Fruit fly (Drosophila melanogaster) whole organism, wandering third instar larva: ENCODE data around the gene pzg.

Source experiments
- Abd-B ChIP-seq: fragments of >200 bp; optimal IDR thresholded peaks from 2 replicates; lab custom pipeline; 2017; ENCODE audit warnings: missing biosample characterization, missing genetic modification characterization
- CG32264 ChIP-seq: fragments of 200-800 bp; sonication (Bioruptor generic); optimal IDR thresholded peaks from 2 replicates; lab custom pipeline; 2016; ENCODE audit warnings: missing biosample characterization, missing genetic modification characterization
- CG9705 ChIP-seq: fragments of 200-800 bp; sonication (Bioruptor generic); optimal IDR thresholded peaks from 2 replicates; lab custom pipeline; 2018; ENCODE audit warnings: missing biosample characterization, mild to moderate bottlenecking, missing genetic modification characterization
- CrebA ChIP-seq: fragments of 200-800 bp; sonication (Bioruptor generic); optimal IDR thresholded peaks from 2 replicates; lab custom pipeline; 2016; ENCODE audit warnings: missing biosample characterization, mild to moderate bottlenecking, missing genetic modification characterization, borderline replicate concordance
- Dfd ChIP-seq: fragments of >200 bp; optimal IDR thresholded peaks from 2 replicates; lab custom pipeline; 2017; ENCODE audit warnings: missing biosample characterization, missing genetic modification characterization
- HLH106 ChIP-seq: fragments of 200-800 bp; optimal IDR thresholded peaks from 3 replicates; lab custom pipeline; 2019; ENCODE audit warnings: missing biosample characterization, mild to moderate bottlenecking, missing genetic modification characterization, moderate library complexity
- Hnf4 ChIP-seq: fragments of 200-800 bp; sonication (Bioruptor generic); optimal IDR thresholded peaks from 2 replicates; lab custom pipeline; 2016; ENCODE audit warnings: missing biosample characterization, mild to moderate bottlenecking, missing genetic modification characterization
- Hr78 ChIP-seq: fragments of >200 bp; optimal IDR thresholded peaks from 2 replicates; lab custom pipeline; 2017; ENCODE audit warnings: missing biosample characterization, missing genetic modification characterization
- Hr83 ChIP-seq: fragments of 200-300 bp; sonication (Bioruptor generic); optimal IDR thresholded peaks from 2 replicates; lab custom pipeline; 2016; ENCODE audit warnings: missing biosample characterization, mild to moderate bottlenecking, missing genetic modification characterization, moderate library complexity; ENCODE audit not compliant: poor library complexity, severe bottlenecking
- Jra ChIP-seq: sonication (Bioruptor generic); optimal IDR thresholded peaks from 2 replicates; lab custom pipeline; 2016; ENCODE audit warnings: missing biosample characterization, missing genetic modification characterization
- Mio ChIP-seq: sonication (Bioruptor generic); optimal IDR thresholded peaks from 2 replicates; lab custom pipeline; 2016; ENCODE audit warnings: missing biosample characterization, missing genetic modification characterization
- Myc ChIP-seq: fragments of >200 bp; optimal IDR thresholded peaks from 2 replicates; lab custom pipeline; 2017
- N ChIP-seq: fragments of >200 bp; optimal IDR thresholded peaks from 2 replicates; lab custom pipeline; 2018; ENCODE audit warnings: missing biosample characterization, missing external identifiers, missing genetic modification characterization
- OdsH ChIP-seq: fragments of 200-800 bp; sonication (Bioruptor generic); optimal IDR thresholded peaks from 2 replicates; lab custom pipeline; 2016; ENCODE audit warnings: missing biosample characterization, mild to moderate bottlenecking, missing genetic modification characterization
- Rel ChIP-seq, 2 experiments: fragments of 200-800 bp; sonication (Bioruptor generic) in 1 of 2; optimal IDR thresholded peaks; 2 replicates in 1 of 2; 3 replicates in 1 of 2; lab custom pipeline; 2016 to 2019; ENCODE audit warnings: mild to moderate bottlenecking in 2 of 2, missing biosample characterization in 2 of 2, missing genetic modification characterization in 2 of 2, moderate library complexity in 1 of 2
- Sp1 ChIP-seq: fragments of 200-800 bp; sonication (Bioruptor generic); optimal IDR thresholded peaks from 3 replicates; lab custom pipeline; 2019; ENCODE audit warnings: missing biosample characterization, mild to moderate bottlenecking, missing genetic modification characterization, moderate library complexity
- Vsx2 ChIP-seq: fragments of 200-300, 225-300 bp; sonication (Bioruptor generic); optimal IDR thresholded peaks from 2 replicates; lab custom pipeline; 2018; ENCODE audit warnings: missing biosample characterization, missing genetic modification characterization; ENCODE audit not compliant: partially characterized antibody
- br ChIP-seq: fragments of 200-800 bp; sonication (Bioruptor generic); optimal IDR thresholded peaks from 2 replicates; lab custom pipeline; 2016; ENCODE audit warnings: missing biosample characterization, missing genetic modification characterization
- brk ChIP-seq: fragments of 200-800 bp; sonication (Bioruptor generic); optimal IDR thresholded peaks from 2 replicates; lab custom pipeline; 2016; ENCODE audit warnings: missing biosample characterization, mild to moderate bottlenecking, missing genetic modification characterization
- dl ChIP-seq, 2 experiments: fragments of 175-275, 200-275 bp in 1 of 2; fragments of 200-275 bp in 1 of 2; sonication (Bioruptor generic); optimal IDR thresholded peaks; lab custom pipeline; 2018; ENCODE audit warnings: mild to moderate bottlenecking in 2 of 2, missing biosample characterization in 2 of 2, missing genetic modification characterization in 2 of 2, moderate library complexity in 2 of 2; ENCODE audit not compliant: partially characterized antibody in 2 of 2, insufficient read depth in 1 of 2
- dmrt93B ChIP-seq: fragments of 200-800 bp; sonication (Bioruptor generic); optimal IDR thresholded peaks from 2 replicates; lab custom pipeline; 2018; ENCODE audit warnings: missing biosample characterization, mild to moderate bottlenecking, missing genetic modification characterization
- dsf ChIP-seq: sonication (Bioruptor generic); optimal IDR thresholded peaks from 2 replicates; lab custom pipeline; 2016; ENCODE audit warnings: missing biosample characterization, missing genetic modification characterization, borderline replicate concordance
- ey ChIP-seq: fragments of 200-800 bp; sonication (Bioruptor generic); optimal IDR thresholded peaks from 2 replicates; lab custom pipeline; 2016; ENCODE audit warnings: missing biosample characterization, missing genetic modification characterization
- foxo ChIP-seq, 2 experiments: fragments of 200-800 bp; sonication (Bioruptor generic); optimal IDR thresholded peaks; 2 replicates in 1 of 2; 3 replicates in 1 of 2; lab custom pipeline; 2016 to 2017; ENCODE audit warnings: missing biosample characterization in 2 of 2, missing genetic modification characterization in 2 of 2
- fru ChIP-seq: fragments of 200-800 bp; sonication (Bioruptor generic); optimal IDR thresholded peaks from 3 replicates; lab custom pipeline; 2016; ENCODE audit warnings: missing biosample characterization, mild to moderate bottlenecking, missing genetic modification characterization
- jim ChIP-seq: fragments of 175-275, 200-325 bp; sonication (Bioruptor generic); optimal IDR thresholded peaks from 2 replicates; lab custom pipeline; 2016; ENCODE audit warnings: missing biosample characterization, mild to moderate bottlenecking, missing genetic modification characterization
- lola ChIP-seq: fragments of >200 bp; optimal IDR thresholded peaks from 2 replicates; lab custom pipeline; 2017; ENCODE audit warnings: missing biosample characterization, missing genetic modification characterization
- pan ChIP-seq: fragments of >200 bp; optimal IDR thresholded peaks from 2 replicates; lab custom pipeline; 2017
- psq ChIP-seq: fragments of 200-800 bp; sonication (Bioruptor generic); optimal IDR thresholded peaks from 3 replicates; lab custom pipeline; 2017; ENCODE audit warnings: missing biosample characterization, mild to moderate bottlenecking, missing genetic modification characterization, moderate library complexity
- rgr ChIP-seq: fragments of 200-800 bp; sonication (Bioruptor generic); optimal IDR thresholded peaks from 3 replicates; lab custom pipeline; 2016; ENCODE audit warnings: missing biosample characterization, mild to moderate bottlenecking, missing genetic modification characterization
- sage ChIP-seq: fragments of 200-800 bp; sonication (Bioruptor generic); optimal IDR thresholded peaks from 2 replicates; lab custom pipeline; 2016; ENCODE audit warnings: missing biosample characterization, mild to moderate bottlenecking, missing genetic modification characterization
- tai ChIP-seq: sonication (Bioruptor generic); optimal IDR thresholded peaks from 2 replicates; lab custom pipeline; 2016; ENCODE audit warnings: missing biosample characterization, missing genetic modification characterization
- woc ChIP-seq: sonication (Bioruptor generic); optimal IDR thresholded peaks from 2 replicates; lab custom pipeline; 2016; ENCODE audit warnings: missing biosample characterization, mild to moderate bottlenecking, missing genetic modification characterization

The pzg gene

DNA sequence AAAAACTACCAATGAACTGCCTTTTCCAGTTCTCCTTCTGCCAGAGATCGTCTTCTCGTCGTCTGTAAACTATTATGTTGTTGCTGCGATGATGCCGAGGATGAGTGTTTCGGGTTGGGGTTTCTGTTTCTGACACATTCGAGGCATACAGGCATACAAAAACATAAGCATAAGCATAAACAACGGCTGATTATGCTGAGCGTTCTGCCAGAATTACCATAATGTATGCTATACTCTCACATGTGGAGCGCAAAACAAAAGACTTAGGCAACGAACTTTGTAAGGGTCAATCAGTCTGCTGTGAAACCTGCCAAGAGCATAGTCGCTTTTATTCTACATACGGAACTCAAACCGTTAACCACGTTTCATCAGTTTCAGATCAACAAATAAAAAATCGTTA is 8.3 kb downstream of the pzg start, which contains the start of gene Cpr78Cb:
Gene Cpr78Cb (plus strand): TSS at position 291 of the 400 bp plus-strand sequence.
- TF ChIP-seq pan (lab: Kevin White, UChicago): no peak
- TF ChIP-seq psq (GFP tag; lab: Kevin White, UChicago): no peak
- TF ChIP-seq fru (GFP tag; lab: Kevin White, UChicago): no peak
- TF ChIP-seq Jra (GFP tag; lab: Kevin White, UChicago): no peak
- TF ChIP-seq ey (GFP tag; lab: Kevin White, UChicago): no peak
- no peak for TF ChIP-seq Vsx2 (GFP tag; lab: Kevin White, UChicago)
- TF ChIP-seq Sp1 (GFP tag; lab: Kevin White, UChicago): no peak
- no peak for TF ChIP-seq N (GFP tag; lab: Kevin White, UChicago)
- TF ChIP-seq tai (GFP tag; lab: Kevin White, UChicago): no peak
- TF ChIP-seq Myc (lab: Kevin White, UChicago): no peak
- no peak for TF ChIP-seq CG9705
- no peak for TF ChIP-seq CrebA (GFP tag; lab: Kevin White, UChicago)
- TF ChIP-seq rgr (GFP tag; lab: Kevin White, UChicago): no peak
- no peak for TF ChIP-seq Rel (GFP tag; optimal IDR thresholded peaks at IDR 0.05; lab: Kevin White, UChicago)
- TF ChIP-seq Rel (tag; optimal IDR thresholded peaks at IDR 0.05; lab: Kevin White, UChicago): no peak
- no peak for TF ChIP-seq foxo (GFP tag; optimal IDR thresholded peaks at IDR 0.05; lab: Kevin White, UChicago)
- no peak for TF ChIP-seq lola (GFP tag; lab: Kevin White, UChicago)
- TF ChIP-seq dl (GFP tag; optimal IDR thresholded peaks at IDR 0.05; lab: Kevin White, UChicago; ENCODE audit: insufficient read depth in 1 of 2, partially characterized antibody in 2 of 2): no peak
- no peak for TF ChIP-seq Mio (GFP tag; lab: Kevin White, UChicago)
- no peak for TF ChIP-seq Hnf4
- no peak for TF ChIP-seq woc
- TF ChIP-seq, all 38 proteins: peak for 0

DNA sequence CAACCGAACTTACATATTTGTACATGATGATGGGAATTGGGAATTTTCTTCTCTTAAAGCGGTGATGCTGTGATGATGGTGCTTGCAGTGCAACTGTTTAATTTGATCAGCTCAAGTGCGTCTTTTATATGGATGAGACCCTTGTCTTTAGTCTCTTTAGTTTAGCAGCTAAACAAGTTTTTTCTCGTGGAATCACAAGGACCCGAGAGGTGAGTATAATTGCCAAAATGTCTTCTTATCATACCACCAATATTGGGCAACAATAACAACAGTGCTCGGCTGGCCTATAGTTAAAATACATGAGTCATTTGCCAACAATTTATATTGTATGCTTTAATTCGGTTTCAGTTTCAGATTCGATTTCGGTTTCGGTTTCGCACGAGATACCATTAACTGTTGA is 11.8 kb downstream of the pzg start, which contains the start of gene Edg78E:
Gene Edg78E (minus strand): TSS at position 101 of the 400 bp plus-strand sequence.
- no peak for TF ChIP-seq HLH106 (tag; lab: Kevin White, UChicago)
- no peak for TF ChIP-seq br (GFP tag; lab: Kevin White, UChicago)
- TF ChIP-seq Abd-B (GFP tag; lab: Kevin White, UChicago): no peak
- no peak for TF ChIP-seq CrebA (GFP tag; lab: Kevin White, UChicago)

DNA sequence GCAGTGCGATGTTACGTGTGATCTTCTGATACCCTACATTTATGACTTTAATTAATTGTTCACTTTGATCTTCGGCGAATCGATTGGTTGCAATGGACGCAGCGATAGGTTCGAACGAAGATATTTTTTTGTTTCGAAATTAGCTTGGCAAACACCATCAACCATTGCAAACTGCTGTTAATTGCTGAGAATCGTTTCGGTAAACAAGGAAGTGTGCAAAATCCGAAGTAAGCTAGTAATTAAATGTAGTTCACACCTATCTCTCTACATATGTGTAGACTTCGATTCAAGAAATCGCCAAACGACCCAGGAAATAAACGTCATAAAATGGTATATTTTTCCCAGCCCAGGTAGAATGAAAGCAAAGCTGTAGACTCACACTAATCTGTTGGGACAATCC is 12.5 kb downstream of the pzg start, which contains the start of gene CG43702:
Gene CG43702 (plus strand): TSS at position 301 of the 400 bp plus-strand sequence.
- no peak for TF ChIP-seq foxo (GFP tag; optimal IDR thresholded peaks at IDR 0.05; lab: Kevin White, UChicago)
- no peak for TF ChIP-seq CG32264 (GFP tag; lab: Kevin White, UChicago)
- no peak for TF ChIP-seq sage
- no peak for TF ChIP-seq Myc (lab: Kevin White, UChicago)
- TF ChIP-seq Hr78 (GFP tag; lab: Kevin White, UChicago): no peak
- TF ChIP-seq dmrt93B (GFP tag; lab: Kevin White, UChicago): no peak
- TF ChIP-seq Hr83 (GFP tag; lab: Kevin White, UChicago): no peak
- TF ChIP-seq rgr (GFP tag; lab: Kevin White, UChicago): no peak
- no peak for TF ChIP-seq jim (GFP tag; lab: Kevin White, UChicago)
- no peak for TF ChIP-seq N (GFP tag; lab: Kevin White, UChicago)
- TF ChIP-seq brk: no peak
- TF ChIP-seq Abd-B (GFP tag; lab: Kevin White, UChicago): no peak
- no peak for TF ChIP-seq dsf

- TF ChIP-seq Hr78 (GFP tag; lab: Kevin White, UChicago) (no peak), Dfd (GFP tag; lab: Kevin White, UChicago) (no peak), foxo (GFP tag; optimal IDR thresholded peaks at IDR 0.05; lab: Kevin White, UChicago) (no peak), fru (GFP tag; lab: Kevin White, UChicago) (no peak), HLH106 (tag; lab: Kevin White, UChicago) (no peak), OdsH (GFP tag; lab: Kevin White, UChicago) (no peak), psq (GFP tag; lab: Kevin White, UChicago) (no peak), brk (no peak), CG9705 (no peak)
These were observed 13.3 kb downstream of the pzg start for dm6 chr3L:21299203-21299602.
